Worm (Caenorhabditis elegans): ENCODE measurements around the gene F22B7.1.
A peak's percentile ranks its signal among the peaks of the same experiment; 100 is the strongest.

- peak in 1 of 2 experiments; percentile 54 for TF ChIP-seq rec-8 (tag; optimal IDR thresholded peaks at IDR 0.05)
- no peak for TF ChIP-seq ceh-40 (GFP tag; IDR thresholded peaks at IDR 0.05)
These were observed 14.8 kb upstream of the F22B7.1 start, which contains the start of gene flp-23 for ce11 chrIII:8650235-8650817.

All from whole organism, young adult.